Fruit fly (Drosophila melanogaster): ENCODE data around the gene Lsp1beta.

The Lsp1beta gene

DNA sequence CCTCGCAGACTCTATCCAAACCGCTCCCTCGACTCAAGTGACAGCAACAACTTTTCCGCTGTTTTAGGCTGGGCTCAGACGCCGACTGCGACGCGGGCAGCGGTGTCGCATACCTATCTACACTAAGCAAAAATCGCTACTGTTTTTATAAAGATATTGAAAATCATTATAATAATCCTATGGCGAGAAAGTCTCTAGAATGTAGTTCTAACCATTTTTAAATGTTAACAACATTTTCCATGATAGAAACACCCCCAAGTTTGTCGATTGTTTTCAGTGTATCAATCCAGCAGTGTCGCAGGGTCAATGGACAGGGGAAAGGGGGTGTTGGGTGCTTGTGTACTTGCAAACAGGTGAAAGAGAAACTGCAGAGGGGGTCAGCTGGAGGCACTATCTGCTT, 32.4 kb upstream of the Lsp1beta start (continued):
- TF ChIP-seq jing (GFP tag; optimal IDR thresholded peaks at IDR 0.05) = peak; percentile 94
- peak; percentile 83 for TF ChIP-seq CG11560 (tag; IDR thresholded peaks at IDR 0.05)
- TF ChIP-seq Trl (optimal IDR thresholded peaks at IDR 0.05) = no peak
- TF ChIP-seq Trl (GFP tag; optimal IDR thresholded peaks at IDR 0.05) = peak; percentile 96
- TF ChIP-seq CG32772 (GFP tag; IDR thresholded peaks at IDR 0.05) = peak; percentile 96
- TF ChIP-seq tio (GFP tag; optimal IDR thresholded peaks at IDR 0.05) = peak; percentile 96
- TF ChIP-seq chinmo (GFP tag; IDR thresholded peaks at IDR 0.05; ENCODE audit: partially characterized antibody) = no peak
- peak; percentile 91 for TF ChIP-seq CG11723 (GFP tag; optimal IDR thresholded peaks at IDR 0.05)
- peak; percentile 86 for TF ChIP-seq CG3065 (GFP tag; optimal IDR thresholded peaks at IDR 0.05)
- peak; percentile 95 for TF ChIP-seq CG7372 (GFP tag; IDR thresholded peaks at IDR 0.05)
- peak; percentile 92 for TF ChIP-seq CG6254 (GFP tag; optimal IDR thresholded peaks at IDR 0.05)
- TF ChIP-seq bsh (GFP tag; optimal IDR thresholded peaks at IDR 0.05) = peak; percentile 89 to 96
- TF ChIP-seq gce (GFP tag; IDR thresholded peaks at IDR 0.05) = peak; percentile 97
- TF ChIP-seq Hand (GFP tag; optimal IDR thresholded peaks at IDR 0.05) = peak; percentile 89
- TF ChIP-seq nerfin-1 (tag; optimal IDR thresholded peaks at IDR 0.05) = peak; percentile 92
- peak; percentile 83 for TF ChIP-seq zf30C (GFP tag; optimal IDR thresholded peaks at IDR 0.05)
- peak; percentile 84 for TF ChIP-seq CG10565 (GFP tag; optimal IDR thresholded peaks at IDR 0.05)
- peak; percentile 96 for TF ChIP-seq Fer1 (GFP tag; optimal IDR thresholded peaks at IDR 0.05)
- TF ChIP-seq CG11093 (GFP tag; IDR thresholded peaks at IDR 0.05) = peak; percentile 91
- peak; percentile 93 for TF ChIP-seq CG1529 (GFP tag; optimal IDR thresholded peaks at IDR 0.05)
- no peak for TF ChIP-seq tna (GFP tag; IDR thresholded peaks at IDR 0.05; ENCODE audit: partially characterized antibody)
- TF ChIP-seq pb (GFP tag; optimal IDR thresholded peaks at IDR 0.05) = peak; percentile 89
- peak; percentile 97 to 98 for TF ChIP-seq dpn (GFP tag; optimal IDR thresholded peaks at IDR 0.05)
- peak; percentile 95 for TF ChIP-seq maf-S (GFP tag; optimal IDR thresholded peaks at IDR 0.05)
- TF ChIP-seq gfzf (GFP tag; optimal IDR thresholded peaks at IDR 0.05) = peak; percentile 15
- peak; percentile 92 for TF ChIP-seq CG10147 (GFP tag; optimal IDR thresholded peaks at IDR 0.05)
- peak; percentile 95 for TF ChIP-seq vfl (GFP tag; optimal IDR thresholded peaks at IDR 0.05)
- peak; percentile 96 for TF ChIP-seq CG1233 (GFP tag; optimal IDR thresholded peaks at IDR 0.05)
- peak; percentile 96 for TF ChIP-seq Oli (tag; optimal IDR thresholded peaks at IDR 0.05)
- no peak for TF ChIP-seq CG6791 (GFP tag; IDR thresholded peaks at IDR 0.05; ENCODE audit: partially characterized antibody)
- peak; percentile 97 for TF ChIP-seq CG12391 (tag; optimal IDR thresholded peaks at IDR 0.05)
- TF ChIP-seq BEAF-32 (GFP tag; optimal IDR thresholded peaks at IDR 0.05) = peak; percentile 7
- TF ChIP-seq vnd (GFP tag; IDR thresholded peaks at IDR 0.05; ENCODE audit: partially characterized antibody) = no peak
- no peak for TF ChIP-seq CG8478 (optimal IDR thresholded peaks at IDR 0.05)
- TF ChIP-seq ham (GFP tag; IDR thresholded peaks at IDR 0.05) = peak; percentile 78
- peak; percentile 94 for TF ChIP-seq CG13624 (GFP tag; optimal IDR thresholded peaks at IDR 0.05)
- peak; percentile 68 for TF ChIP-seq YL-1 (GFP tag; optimal IDR thresholded peaks at IDR 0.05)
- peak; percentile 95 for TF ChIP-seq zfh2 (GFP tag; optimal IDR thresholded peaks at IDR 0.05)
- TF ChIP-seq Xrp1 (GFP tag; IDR thresholded peaks at IDR 0.05) = peak; percentile 97
- peak; percentile 95 for TF ChIP-seq HLH3B (GFP tag; IDR thresholded peaks at IDR 0.05)
- peak; percentile 92 for TF ChIP-seq CG4617 (GFP tag; optimal IDR thresholded peaks at IDR 0.05; ENCODE audit: borderline replicate concordance)
- peak; percentile 93 for TF ChIP-seq danr (GFP tag; IDR thresholded peaks at IDR 0.05)
- no peak for TF ChIP-seq hth (optimal IDR thresholded peaks at IDR 0.05)
- TF ChIP-seq pita (GFP tag; optimal IDR thresholded peaks at IDR 0.05) = no peak
- TF ChIP-seq abd-A (tag; optimal IDR thresholded peaks at IDR 0.05) = peak; percentile 48
- peak; percentile 96 for TF ChIP-seq CG18619 (GFP tag; optimal IDR thresholded peaks at IDR 0.05)
- TF ChIP-seq CG4404 (GFP tag; IDR thresholded peaks at IDR 0.05) = peak; percentile 94
- TF ChIP-seq emc (GFP tag; optimal IDR thresholded peaks at IDR 0.05) = peak; percentile 86
- TF ChIP-seq Drgx (GFP tag; IDR thresholded peaks at IDR 0.05) = peak; percentile 98
- TF ChIP-seq NC2β (GFP tag; optimal IDR thresholded peaks at IDR 0.05) = peak; percentile 96
- TF ChIP-seq fru (optimal IDR thresholded peaks at IDR 0.05) = no peak
- peak; percentile 98 for TF ChIP-seq zfh1 (GFP tag; IDR thresholded peaks at IDR 0.05)

Data from whole organism, embryonic.